Worm (Caenorhabditis elegans): ENCODE data around the gene F48G7.10.

The F48G7.10 gene

ce11 chrV:634855-635254, at the start of gene F48G7.10:
Gene F48G7.10, minus strand, starts transcription at chrV:634955.
- TF ChIP-seq elt-1 (tag; optimal IDR thresholded peaks at IDR 0.05), result no peak
- no peak for TF ChIP-seq elt-3 (tag; optimal IDR thresholded peaks at IDR 0.05)
- no peak for TF ChIP-seq pqm-1 (tag; optimal IDR thresholded peaks at IDR 0.05)
- TF ChIP-seq skn-1 (tag; optimal IDR thresholded peaks at IDR 0.05), result no peak
- TF ChIP-seq nhr-76 (tag; optimal IDR thresholded peaks at IDR 0.05), result no peak
- no peak for TF ChIP-seq mdl-1 (tag; optimal IDR thresholded peaks at IDR 0.05)
- TF ChIP-seq jun-1 (tag; optimal IDR thresholded peaks at IDR 0.05), result no peak
- no peak for TF ChIP-seq R02D3.7 (tag; optimal IDR thresholded peaks at IDR 0.05)
- no peak for TF ChIP-seq nhr-43 (tag; optimal IDR thresholded peaks at IDR 0.05; ENCODE audit: poor library complexity, severe bottlenecking)
- TF ChIP-seq zag-1 (tag; optimal IDR thresholded peaks at IDR 0.05), result no peak
- TF ChIP-seq ceh-82 (tag; optimal IDR thresholded peaks at IDR 0.05), result no peak
- TF ChIP-seq nhr-25 (tag; optimal IDR thresholded peaks at IDR 0.05), result no peak

DNA sequence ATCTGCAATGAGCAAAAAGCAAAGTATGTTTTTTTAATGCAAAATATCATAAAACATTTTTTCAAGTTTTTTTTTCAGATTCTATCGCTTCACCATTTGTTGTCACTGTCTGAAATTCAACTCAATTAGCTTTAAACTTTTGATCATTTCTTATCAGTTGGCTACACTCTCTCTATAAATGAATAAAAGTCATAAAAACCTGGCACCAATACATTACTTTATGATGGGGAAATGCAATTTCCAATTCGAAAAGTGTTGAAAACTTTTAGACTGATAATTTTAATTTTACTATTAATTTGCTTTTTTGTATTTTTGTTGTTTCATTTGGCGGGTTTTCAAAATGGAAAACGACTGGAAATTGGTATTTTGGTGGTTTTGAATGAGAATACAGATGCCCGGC, 49.1 kb upstream of the F48G7.10 start, which contains the start of gene F31F4.1:
F31F4.1 (plus strand) TSS at position 203 of the 400 bp plus-strand sequence.
- no peak for TF ChIP-seq jun-1 (tag; optimal IDR thresholded peaks at IDR 0.05)
- TF ChIP-seq pqm-1 (tag; optimal IDR thresholded peaks at IDR 0.05), result peak; percentile 44
- TF ChIP-seq elt-2 (tag; optimal IDR thresholded peaks at IDR 0.05), result peak; percentile 66

- no peak for TF ChIP-seq egl-27 (tag; optimal IDR thresholded peaks at IDR 0.05)
- TF ChIP-seq nhr-76 (tag; optimal IDR thresholded peaks at IDR 0.05), result no peak
- no peak for TF ChIP-seq jun-1 (tag; optimal IDR thresholded peaks at IDR 0.05)
- TF ChIP-seq lin-15B (tag; optimal IDR thresholded peaks at IDR 0.05), result no peak
- TF ChIP-seq hmg-11 (tag; optimal IDR thresholded peaks at IDR 0.05), result no peak
- TF ChIP-seq ZK546.5 (tag; optimal IDR thresholded peaks at IDR 0.05), result no peak
- no peak for TF ChIP-seq elt-2 (tag; optimal IDR thresholded peaks at IDR 0.05)
- TF ChIP-seq nhr-77 (tag; optimal IDR thresholded peaks at IDR 0.05), result no peak
- no peak for TF ChIP-seq sea-2 (GFP tag; optimal IDR thresholded peaks at IDR 0.05)
- TF ChIP-seq aly-2 (tag; optimal IDR thresholded peaks at IDR 0.05), result no peak
- no peak for TF ChIP-seq ztf-4 (tag; optimal IDR thresholded peaks at IDR 0.05)
- no peak for TF ChIP-seq nhr-23 (tag; optimal IDR thresholded peaks at IDR 0.05)
- no peak for TF ChIP-seq pha-4 (tag; optimal IDR thresholded peaks at IDR 0.05)
- no peak for TF ChIP-seq nhr-25 (tag; optimal IDR thresholded peaks at IDR 0.05)
- no peak for TF ChIP-seq ceh-16 (tag; optimal IDR thresholded peaks at IDR 0.05)
- no peak for TF ChIP-seq nhr-12 (tag; optimal IDR thresholded peaks at IDR 0.05)
- no peak for TF ChIP-seq ama-1 (optimal IDR thresholded peaks at IDR 0.05)
- no peak for TF ChIP-seq pqm-1 (tag; optimal IDR thresholded peaks at IDR 0.05)
These were observed 47.3 kb upstream of the F48G7.10 start, which contains the start of gene srx-23 for ce11 chrV:682031-682430. Gene srx-23, plus strand, starts transcription at chrV:682331.

DNA sequence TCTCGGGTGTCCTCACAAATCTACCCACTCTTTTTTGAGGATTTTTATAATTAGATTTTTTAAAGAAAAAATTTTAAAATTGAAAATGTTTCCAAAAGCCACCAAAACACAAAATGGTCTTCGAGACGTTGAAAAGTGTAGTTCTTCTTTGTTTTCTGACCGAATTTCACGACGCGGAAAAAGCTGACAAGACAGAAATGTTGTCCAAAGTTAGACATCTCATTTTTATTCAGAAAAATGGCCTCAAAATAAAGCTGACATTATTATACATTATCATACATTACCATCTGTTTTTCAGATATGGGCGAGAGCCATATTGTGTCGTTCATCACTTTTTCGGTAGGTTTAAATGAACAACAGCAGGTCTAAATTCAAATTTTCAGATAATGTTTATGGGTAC, 44.9 kb upstream of the F48G7.10 start, which contains the start of gene srx-22:
srx-22 (plus strand) TSS at position 301 of the 400 bp plus-strand sequence.
- TF ChIP-seq ceh-16 (tag; optimal IDR thresholded peaks at IDR 0.05) (no peak), mdl-1 (tag; optimal IDR thresholded peaks at IDR 0.05) (no peak), fkh-2 (tag; optimal IDR thresholded peaks at IDR 0.05) (no peak), ceh-28 (tag; optimal IDR thresholded peaks at IDR 0.05) (no peak), nhr-77 (tag; optimal IDR thresholded peaks at IDR 0.05) (no peak)

- no peak for TF ChIP-seq fkh-10 (GFP tag; optimal IDR thresholded peaks at IDR 0.05)
- TF ChIP-seq nhr-43 (tag; optimal IDR thresholded peaks at IDR 0.05; ENCODE audit: poor library complexity, severe bottlenecking), result peak; percentile 60
- no peak for TF ChIP-seq unc-39 (tag; optimal IDR thresholded peaks at IDR 0.05)
- peak; percentile 12 for TF ChIP-seq snpc-4 (tag; optimal IDR thresholded peaks at IDR 0.05)
- TF ChIP-seq nhr-23 (tag; optimal IDR thresholded peaks at IDR 0.05), result peak; percentile 62
- peak; percentile 30 for TF ChIP-seq ceh-28 (tag; optimal IDR thresholded peaks at IDR 0.05)
- TF ChIP-seq ztf-11 (tag; optimal IDR thresholded peaks at IDR 0.05), result no peak
- TF ChIP-seq elt-1 (tag; optimal IDR thresholded peaks at IDR 0.05), result no peak
- peak; percentile 28 for TF ChIP-seq elt-2 (tag; optimal IDR thresholded peaks at IDR 0.05)
- TF ChIP-seq nhr-237 (tag; optimal IDR thresholded peaks at IDR 0.05), result no peak
- TF ChIP-seq hmg-11 (tag; optimal IDR thresholded peaks at IDR 0.05), result no peak
- no peak for TF ChIP-seq pha-4 (tag; optimal IDR thresholded peaks at IDR 0.05)
- peak; percentile 21 for TF ChIP-seq lin-15B (tag; optimal IDR thresholded peaks at IDR 0.05)
- TF ChIP-seq nhr-25 (tag; optimal IDR thresholded peaks at IDR 0.05), result peak; percentile 36
These were observed 41.9 kb upstream of the F48G7.10 start, which contains the start of the genes fbxa-72 and srx-21 for ce11 chrV:676550-677084. Gene fbxa-72, minus strand, starts transcription at chrV:676753. Gene srx-21, plus strand, starts transcription at chrV:677034.
